Fruit fly (Drosophila melanogaster) whole organism, wandering third instar larva: ENCODE results near the gene Sac1.

Experiments used
- Abd-B ChIP-seq: fragments of >200 bp; optimal IDR thresholded peaks from 2 replicates; lab custom pipeline; 2017; ENCODE audit warnings: missing biosample characterization, missing genetic modification characterization
- CG9705 ChIP-seq: fragments of 200-800 bp; sonication (Bioruptor generic); optimal IDR thresholded peaks from 2 replicates; lab custom pipeline; 2018; ENCODE audit warnings: missing biosample characterization, mild to moderate bottlenecking, missing genetic modification characterization
- Dfd ChIP-seq: fragments of >200 bp; optimal IDR thresholded peaks from 2 replicates; lab custom pipeline; 2017; ENCODE audit warnings: missing biosample characterization, missing genetic modification characterization
- Dif ChIP-seq: fragments of 200-275, 200-300 bp; sonication (Bioruptor generic); optimal IDR thresholded peaks from 2 replicates; lab custom pipeline; 2018; ENCODE audit warnings: missing biosample characterization, missing genetic modification characterization; ENCODE audit not compliant: partially characterized antibody
- GATAd ChIP-seq: sonication (Bioruptor generic); optimal IDR thresholded peaks from 2 replicates; lab custom pipeline; 2016; ENCODE audit warnings: missing biosample characterization, missing genetic modification characterization
- HLH106 ChIP-seq: fragments of 200-800 bp; optimal IDR thresholded peaks from 3 replicates; lab custom pipeline; 2019; ENCODE audit warnings: missing biosample characterization, mild to moderate bottlenecking, missing genetic modification characterization, moderate library complexity
- Hnf4 ChIP-seq: fragments of 200-800 bp; sonication (Bioruptor generic); optimal IDR thresholded peaks from 2 replicates; lab custom pipeline; 2016; ENCODE audit warnings: missing biosample characterization, mild to moderate bottlenecking, missing genetic modification characterization
- Hr83 ChIP-seq: fragments of 200-300 bp; sonication (Bioruptor generic); optimal IDR thresholded peaks from 2 replicates; lab custom pipeline; 2016; ENCODE audit warnings: missing biosample characterization, mild to moderate bottlenecking, missing genetic modification characterization, moderate library complexity; ENCODE audit not compliant: poor library complexity, severe bottlenecking
- Jra ChIP-seq: sonication (Bioruptor generic); optimal IDR thresholded peaks from 2 replicates; lab custom pipeline; 2016; ENCODE audit warnings: missing biosample characterization, missing genetic modification characterization
- Mio ChIP-seq: sonication (Bioruptor generic); optimal IDR thresholded peaks from 2 replicates; lab custom pipeline; 2016; ENCODE audit warnings: missing biosample characterization, missing genetic modification characterization
- Myc ChIP-seq: fragments of >200 bp; optimal IDR thresholded peaks from 2 replicates; lab custom pipeline; 2017
- OdsH ChIP-seq: fragments of 200-800 bp; sonication (Bioruptor generic); optimal IDR thresholded peaks from 2 replicates; lab custom pipeline; 2016; ENCODE audit warnings: missing biosample characterization, mild to moderate bottlenecking, missing genetic modification characterization
- Rel ChIP-seq, 2 experiments: fragments of 200-800 bp; sonication (Bioruptor generic) in 1 of 2; optimal IDR thresholded peaks; 2 replicates in 1 of 2; 3 replicates in 1 of 2; lab custom pipeline; 2016 to 2019; ENCODE audit warnings: mild to moderate bottlenecking in 2 of 2, missing biosample characterization in 2 of 2, missing genetic modification characterization in 2 of 2, moderate library complexity in 1 of 2
- Vsx2 ChIP-seq: fragments of 200-300, 225-300 bp; sonication (Bioruptor generic); optimal IDR thresholded peaks from 2 replicates; lab custom pipeline; 2018; ENCODE audit warnings: missing biosample characterization, missing genetic modification characterization; ENCODE audit not compliant: partially characterized antibody
- br ChIP-seq: fragments of 200-800 bp; sonication (Bioruptor generic); optimal IDR thresholded peaks from 2 replicates; lab custom pipeline; 2016; ENCODE audit warnings: missing biosample characterization, missing genetic modification characterization
- brk ChIP-seq: fragments of 200-800 bp; sonication (Bioruptor generic); optimal IDR thresholded peaks from 2 replicates; lab custom pipeline; 2016; ENCODE audit warnings: missing biosample characterization, mild to moderate bottlenecking, missing genetic modification characterization
- dl ChIP-seq, 2 experiments: fragments of 175-275, 200-275 bp in 1 of 2; fragments of 200-275 bp in 1 of 2; sonication (Bioruptor generic); optimal IDR thresholded peaks; lab custom pipeline; 2018; ENCODE audit warnings: mild to moderate bottlenecking in 2 of 2, missing biosample characterization in 2 of 2, missing genetic modification characterization in 2 of 2, moderate library complexity in 2 of 2; ENCODE audit not compliant: partially characterized antibody in 2 of 2, insufficient read depth in 1 of 2
- dmrt93B ChIP-seq: fragments of 200-800 bp; sonication (Bioruptor generic); optimal IDR thresholded peaks from 2 replicates; lab custom pipeline; 2018; ENCODE audit warnings: missing biosample characterization, mild to moderate bottlenecking, missing genetic modification characterization
- dsf ChIP-seq: sonication (Bioruptor generic); optimal IDR thresholded peaks from 2 replicates; lab custom pipeline; 2016; ENCODE audit warnings: missing biosample characterization, missing genetic modification characterization, borderline replicate concordance
- ey ChIP-seq: fragments of 200-800 bp; sonication (Bioruptor generic); optimal IDR thresholded peaks from 2 replicates; lab custom pipeline; 2016; ENCODE audit warnings: missing biosample characterization, missing genetic modification characterization
- foxo ChIP-seq, 2 experiments: fragments of 200-800 bp; sonication (Bioruptor generic); optimal IDR thresholded peaks; 2 replicates in 1 of 2; 3 replicates in 1 of 2; lab custom pipeline; 2016 to 2017; ENCODE audit warnings: missing biosample characterization in 2 of 2, missing genetic modification characterization in 2 of 2
- fru ChIP-seq: fragments of 200-800 bp; sonication (Bioruptor generic); optimal IDR thresholded peaks from 3 replicates; lab custom pipeline; 2016; ENCODE audit warnings: missing biosample characterization, mild to moderate bottlenecking, missing genetic modification characterization
- h ChIP-seq: fragments of 200-800 bp; sonication (Bioruptor generic); optimal IDR thresholded peaks from 3 replicates; lab custom pipeline; 2016; ENCODE audit warnings: missing biosample characterization, mild to moderate bottlenecking, missing genetic modification characterization
- jim ChIP-seq: fragments of 175-275, 200-325 bp; sonication (Bioruptor generic); optimal IDR thresholded peaks from 2 replicates; lab custom pipeline; 2016; ENCODE audit warnings: missing biosample characterization, mild to moderate bottlenecking, missing genetic modification characterization
- lola ChIP-seq: fragments of >200 bp; optimal IDR thresholded peaks from 2 replicates; lab custom pipeline; 2017; ENCODE audit warnings: missing biosample characterization, missing genetic modification characterization
- pan ChIP-seq: fragments of >200 bp; optimal IDR thresholded peaks from 2 replicates; lab custom pipeline; 2017
- psq ChIP-seq: fragments of 200-800 bp; sonication (Bioruptor generic); optimal IDR thresholded peaks from 3 replicates; lab custom pipeline; 2017; ENCODE audit warnings: missing biosample characterization, mild to moderate bottlenecking, missing genetic modification characterization, moderate library complexity
- rgr ChIP-seq: fragments of 200-800 bp; sonication (Bioruptor generic); optimal IDR thresholded peaks from 3 replicates; lab custom pipeline; 2016; ENCODE audit warnings: missing biosample characterization, mild to moderate bottlenecking, missing genetic modification characterization
- tai ChIP-seq: sonication (Bioruptor generic); optimal IDR thresholded peaks from 2 replicates; lab custom pipeline; 2016; ENCODE audit warnings: missing biosample characterization, missing genetic modification characterization
- usp ChIP-seq: fragments of >200 bp; optimal IDR thresholded peaks from 2 replicates; lab custom pipeline; 2017; ENCODE audit warnings: missing biosample characterization, missing genetic modification characterization

Gene Sac1

DNA sequence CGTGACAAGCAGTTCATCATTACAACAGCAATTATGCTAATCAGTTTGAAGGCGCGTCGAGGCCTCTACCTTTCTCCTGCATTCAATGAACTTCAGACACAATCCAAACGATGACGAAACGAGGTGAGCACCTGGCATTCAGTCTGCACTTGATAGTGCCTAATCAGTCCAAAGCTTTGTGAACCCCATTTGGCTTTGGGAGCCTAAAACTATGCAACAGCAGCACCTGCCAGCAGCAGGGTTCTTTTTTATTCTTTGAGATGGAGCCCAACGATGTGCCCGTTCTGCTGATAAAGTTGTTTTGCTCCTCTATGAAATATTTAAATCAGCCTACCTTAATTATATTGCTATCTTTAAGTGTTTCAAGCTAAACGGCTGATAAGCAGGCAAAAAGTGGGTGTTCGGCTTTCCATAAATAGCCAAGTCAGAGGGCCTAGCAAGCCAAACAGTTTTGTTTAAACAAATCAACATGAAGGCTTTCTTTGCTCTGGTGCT, 20.3 kb upstream of the Sac1 start, which contains the start of gene LysS:
TSS of gene LysS (plus strand) at position 445 of the 495 bp plus-strand sequence.
- TF ChIP-seq Myc (lab: Kevin White, UChicago) (no peak), Rel (GFP tag; optimal IDR thresholded peaks at IDR 0.05; lab: Kevin White, UChicago) (no peak), Rel (tag; optimal IDR thresholded peaks at IDR 0.05; lab: Kevin White, UChicago) (peak; percentile 91), dl (GFP tag; optimal IDR thresholded peaks at IDR 0.05; lab: Kevin White, UChicago; ENCODE audit: insufficient read depth in 1 of 2, partially characterized antibody in 2 of 2) (no peak)

DNA sequence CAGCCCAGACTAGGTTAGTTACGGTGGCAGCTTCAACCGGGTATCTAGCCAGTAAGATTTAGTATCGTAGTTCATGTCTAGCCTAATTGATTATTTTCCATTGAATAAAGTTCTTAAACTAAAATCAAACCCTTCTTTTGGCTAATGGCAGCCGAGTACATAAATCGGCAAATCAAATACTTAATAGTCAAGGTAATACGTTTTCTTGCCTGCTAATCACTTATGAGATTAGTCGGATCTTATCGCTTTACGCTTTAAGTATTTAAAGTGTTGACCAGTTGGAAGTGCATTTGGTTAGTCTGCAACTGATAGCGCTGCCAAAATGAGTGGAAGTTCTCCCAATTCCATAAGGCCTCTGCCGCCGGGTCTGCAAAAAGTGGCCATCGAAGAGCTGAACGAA, 15.0 kb upstream of the Sac1 start, which contains the start of gene CG33965:
TSS of gene CG33965 (plus strand) at position 301 of the 400 bp plus-strand sequence.
- TF ChIP-seq brk (no peak), pan (lab: Kevin White, UChicago) (no peak), CG9705 (GFP tag; lab: Kevin White, UChicago) (no peak), Rel (GFP tag; optimal IDR thresholded peaks at IDR 0.05; lab: Kevin White, UChicago) (no peak), Rel (tag; optimal IDR thresholded peaks at IDR 0.05; lab: Kevin White, UChicago) (no peak), HLH106 (tag; lab: Kevin White, UChicago) (no peak), usp (no peak), dl (GFP tag; optimal IDR thresholded peaks at IDR 0.05; lab: Kevin White, UChicago; ENCODE audit: insufficient read depth in 1 of 2, partially characterized antibody in 2 of 2) (no peak), Vsx2 (GFP tag; lab: Kevin White, UChicago) (no peak), Mio (no peak), Dif (GFP tag; lab: Kevin White, UChicago) (no peak), OdsH (GFP tag; lab: Kevin White, UChicago) (no peak), fru (GFP tag; lab: Kevin White, UChicago) (no peak), br (GFP tag; lab: Kevin White, UChicago) (no peak), Myc (lab: Kevin White, UChicago) (no peak), GATAd (GFP tag; lab: Kevin White, UChicago) (no peak), dmrt93B (GFP tag; lab: Kevin White, UChicago) (no peak), tai (no peak), Dfd (GFP tag; lab: Kevin White, UChicago) (no peak)

DNA sequence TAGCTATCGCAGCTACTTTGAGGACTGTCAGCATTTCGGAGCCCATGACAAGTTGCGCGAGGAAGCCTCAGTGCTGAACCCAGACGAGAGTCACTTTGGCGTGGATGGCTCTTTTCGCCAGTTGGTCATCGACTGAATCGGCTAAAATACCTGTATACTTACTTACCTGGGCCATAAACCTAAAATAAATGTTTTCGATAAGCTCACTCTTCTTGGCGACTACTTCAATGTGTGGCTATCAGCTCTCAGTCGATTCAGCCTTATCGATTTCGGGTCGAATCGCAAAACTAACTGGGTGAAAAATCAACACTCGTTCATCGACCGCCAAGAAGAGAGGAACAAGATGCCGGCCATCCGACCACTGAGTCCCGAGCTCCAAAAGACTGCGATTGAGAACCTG, 13.8 kb upstream of the Sac1 start, which contains the start of gene CG33966:
TSS of gene CG33966 (plus strand) at position 301 of the 400 bp plus-strand sequence.
- no peak for TF ChIP-seq lola (GFP tag; lab: Kevin White, UChicago)
- TF ChIP-seq Hr83 (GFP tag; lab: Kevin White, UChicago): no peak
- TF ChIP-seq tai: no peak
- TF ChIP-seq Abd-B (GFP tag; lab: Kevin White, UChicago): no peak
- TF ChIP-seq ey (GFP tag; lab: Kevin White, UChicago): no peak
- no peak for TF ChIP-seq h (GFP tag; lab: Kevin White, UChicago)
- TF ChIP-seq HLH106 (tag; lab: Kevin White, UChicago): no peak
- TF ChIP-seq Dif (GFP tag; lab: Kevin White, UChicago): no peak
- TF ChIP-seq CG9705 (GFP tag; lab: Kevin White, UChicago): no peak
- TF ChIP-seq psq (GFP tag; lab: Kevin White, UChicago): no peak
- TF ChIP-seq usp: no peak
- no peak for TF ChIP-seq dsf (GFP tag; lab: Kevin White, UChicago)

DNA sequence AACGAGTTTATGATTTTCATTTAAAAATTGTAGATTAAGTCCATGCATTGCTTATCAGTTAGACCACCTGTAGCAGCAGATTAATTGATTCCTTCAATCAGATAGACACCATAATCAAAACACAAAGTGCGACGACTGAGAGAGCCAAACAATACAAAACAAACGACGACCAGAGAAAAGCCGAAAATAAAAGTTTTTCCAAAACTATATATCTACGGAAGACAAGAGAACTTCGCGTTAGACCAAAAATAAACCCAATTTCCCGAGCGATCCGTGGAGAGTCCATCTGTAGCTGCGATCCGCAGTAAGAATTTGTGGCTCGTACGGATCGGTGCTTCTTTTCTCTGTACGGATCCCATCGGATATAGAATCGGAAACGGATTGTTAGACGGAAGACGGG, 12.2 kb upstream of the Sac1 start, which contains the start of gene galene:
TSS of gene galene (plus strand) at position 301 of the 400 bp plus-strand sequence.
- TF ChIP-seq HLH106 (tag; lab: Kevin White, UChicago): no peak

DNA sequence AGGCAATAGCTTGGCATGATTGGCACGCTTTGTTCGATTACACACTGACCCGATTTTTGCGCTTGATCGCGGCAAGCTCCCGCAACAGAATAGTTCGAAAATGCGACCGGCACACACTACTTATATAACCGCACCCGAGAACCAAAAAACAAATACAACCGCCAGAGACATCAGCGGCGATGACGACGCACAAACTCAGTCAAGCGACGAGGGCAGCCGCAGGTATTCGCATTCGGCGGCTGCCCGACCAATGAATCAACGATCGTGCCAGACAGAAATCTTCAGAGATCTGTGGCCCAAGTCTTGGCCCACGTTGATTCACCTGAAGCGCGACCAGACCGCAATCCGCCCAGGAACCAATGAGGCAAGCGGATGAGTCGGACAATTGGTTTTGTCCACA, 9.4 kb upstream of the Sac1 start, which contains the start of gene CG9192:
TSS of gene CG9192 (minus strand) at position 101 of the 400 bp plus-strand sequence.
- no peak for TF ChIP-seq psq (GFP tag; lab: Kevin White, UChicago)
- no peak for TF ChIP-seq usp
- no peak for TF ChIP-seq pan (lab: Kevin White, UChicago)
- TF ChIP-seq foxo (GFP tag; optimal IDR thresholded peaks at IDR 0.05; lab: Kevin White, UChicago): no peak
- TF ChIP-seq Hnf4 (GFP tag; lab: Kevin White, UChicago): no peak
- no peak for TF ChIP-seq Jra (GFP tag; lab: Kevin White, UChicago)
- no peak for TF ChIP-seq Hr83 (GFP tag; lab: Kevin White, UChicago)
- no peak for TF ChIP-seq Mio
- TF ChIP-seq brk: no peak
- no peak for TF ChIP-seq Rel (GFP tag; optimal IDR thresholded peaks at IDR 0.05; lab: Kevin White, UChicago)
- no peak for TF ChIP-seq Rel (tag; optimal IDR thresholded peaks at IDR 0.05; lab: Kevin White, UChicago)
- TF ChIP-seq rgr (GFP tag; lab: Kevin White, UChicago): no peak
- no peak for TF ChIP-seq CG9705 (GFP tag; lab: Kevin White, UChicago)
- TF ChIP-seq lola (GFP tag; lab: Kevin White, UChicago): no peak
- no peak for TF ChIP-seq h (GFP tag; lab: Kevin White, UChicago)
- no peak for TF ChIP-seq jim
- no peak for TF ChIP-seq dsf (GFP tag; lab: Kevin White, UChicago)
- TF ChIP-seq Vsx2 (GFP tag; lab: Kevin White, UChicago): no peak
